Worm (Caenorhabditis elegans): ENCODE data around the gene Y46H3A.5.

- TF ChIP-seq klf-2 (GFP tag; conservative IDR thresholded peaks at IDR 0.05) (no peak), T22C8.4 (GFP tag; IDR thresholded peaks at IDR 0.05) (no peak)
These were observed 41.6 kb downstream of the Y46H3A.5 start for ce11 chrV:1773120-1773519.

All from whole organism, midembryonic.